Worm (Caenorhabditis elegans): ENCODE results near the gene swm-1.

Gene swm-1

ce11 chrV:9030248-9030647 lies 24.4 kb downstream of the swm-1 start, which contains the start of gene C25E10.5:
Gene C25E10.5 (plus strand): TSS chrV:9030548.
- TF ChIP-seq elt-1 (tag; optimal IDR thresholded peaks at IDR 0.05; ENCODE audit: borderline replicate concordance, insufficient read depth) (no peak), lsy-2 (tag; optimal IDR thresholded peaks at IDR 0.05) (no peak), ceh-39 (tag; optimal IDR thresholded peaks at IDR 0.05) (no peak), unc-120 (tag; optimal IDR thresholded peaks at IDR 0.05; ENCODE audit: poor library complexity, severe bottlenecking) (no peak), nhr-76 (tag; optimal IDR thresholded peaks at IDR 0.05) (no peak), lin-32 (GFP tag; optimal IDR thresholded peaks at IDR 0.05) (no peak), flh-1 (GFP tag; optimal IDR thresholded peaks at IDR 0.05) (no peak), elt-3 (tag; optimal IDR thresholded peaks at IDR 0.05) (no peak), unc-39 (tag; optimal IDR thresholded peaks at IDR 0.05) (no peak), mep-1 (tag; optimal IDR thresholded peaks at IDR 0.05) (no peak), ces-1 (GFP tag; optimal IDR thresholded peaks at IDR 0.05) (no peak), M03D4.4 (tag; optimal IDR thresholded peaks at IDR 0.05) (no peak), ceh-43 (GFP tag; optimal IDR thresholded peaks at IDR 0.05) (no peak), mls-2 (tag; optimal IDR thresholded peaks at IDR 0.05) (no peak), tbx-8 (GFP tag; optimal IDR thresholded peaks at IDR 0.05) (no peak), pha-4 (tag; optimal IDR thresholded peaks at IDR 0.05) (no peak), bed-3 (GFP tag; optimal IDR thresholded peaks at IDR 0.05) (no peak), nhr-12 (tag; optimal IDR thresholded peaks at IDR 0.05) (no peak)

ce11 chrV:9024713-9025112 lies 30.0 kb downstream of the swm-1 start, which contains the start of gene bus-1:
Gene bus-1 (minus strand): TSS chrV:9024813.
- TF ChIP-seq unc-62 (GFP tag; optimal IDR thresholded peaks at IDR 0.05) (no peak), snpc-4 (tag; optimal IDR thresholded peaks at IDR 0.05) (no peak), unc-120 (tag; optimal IDR thresholded peaks at IDR 0.05; ENCODE audit: poor library complexity, severe bottlenecking) (no peak), zip-8 (tag; optimal IDR thresholded peaks at IDR 0.05) (no peak), nhr-237 (tag; optimal IDR thresholded peaks at IDR 0.05) (no peak), mep-1 (tag; optimal IDR thresholded peaks at IDR 0.05) (no peak), blmp-1 (tag; optimal IDR thresholded peaks at IDR 0.05) (no peak), hlh-1 (tag; optimal IDR thresholded peaks at IDR 0.05) (no peak), pha-4 (tag; optimal IDR thresholded peaks at IDR 0.05) (no peak), nhr-12 (tag; optimal IDR thresholded peaks at IDR 0.05) (no peak), ceh-83 (GFP tag; optimal IDR thresholded peaks at IDR 0.05) (no peak), nhr-76 (tag; optimal IDR thresholded peaks at IDR 0.05) (no peak), ham-2 (GFP tag; optimal IDR thresholded peaks at IDR 0.05) (no peak), elt-1 (tag; optimal IDR thresholded peaks at IDR 0.05; ENCODE audit: borderline replicate concordance, insufficient read depth) (no peak), cnd-1 (tag; optimal IDR thresholded peaks at IDR 0.05) (no peak), drap-1 (GFP tag; optimal IDR thresholded peaks at IDR 0.05) (no peak), ceh-39 (tag; optimal IDR thresholded peaks at IDR 0.05) (no peak)

ce11 chrV:9022078-9022477 lies 32.6 kb downstream of the swm-1 start, which contains the start of gene oac-41:
Gene oac-41 (minus strand): TSS chrV:9022178.
- TF ChIP-seq sem-2 (GFP tag; optimal IDR thresholded peaks at IDR 0.05) (no peak), mab-5 (tag; optimal IDR thresholded peaks at IDR 0.05) (no peak), snpc-4 (tag; optimal IDR thresholded peaks at IDR 0.05) (no peak), elt-3 (tag; optimal IDR thresholded peaks at IDR 0.05) (no peak), blmp-1 (tag; optimal IDR thresholded peaks at IDR 0.05) (no peak), nhr-28 (tag; optimal IDR thresholded peaks at IDR 0.05) (no peak), elt-1 (tag; optimal IDR thresholded peaks at IDR 0.05; ENCODE audit: borderline replicate concordance, insufficient read depth) (no peak), lin-32 (GFP tag; optimal IDR thresholded peaks at IDR 0.05) (no peak), ceh-43 (GFP tag; optimal IDR thresholded peaks at IDR 0.05) (no peak), drap-1 (GFP tag; optimal IDR thresholded peaks at IDR 0.05) (no peak), tbx-8 (GFP tag; optimal IDR thresholded peaks at IDR 0.05) (no peak), ceh-39 (tag; optimal IDR thresholded peaks at IDR 0.05) (no peak), lsy-2 (tag; optimal IDR thresholded peaks at IDR 0.05) (no peak), unc-120 (tag; optimal IDR thresholded peaks at IDR 0.05; ENCODE audit: poor library complexity, severe bottlenecking) (no peak), flh-1 (GFP tag; optimal IDR thresholded peaks at IDR 0.05) (no peak), nhr-12 (tag; optimal IDR thresholded peaks at IDR 0.05) (no peak), bed-3 (GFP tag; optimal IDR thresholded peaks at IDR 0.05) (no peak), ham-2 (GFP tag; optimal IDR thresholded peaks at IDR 0.05) (no peak)

ce11 chrV:9018871-9019270 lies 35.8 kb downstream of the swm-1 start:
- TF ChIP-seq mep-1 (tag; optimal IDR thresholded peaks at IDR 0.05) = no peak
- no peak for TF ChIP-seq hlh-1 (tag; optimal IDR thresholded peaks at IDR 0.05)
- TF ChIP-seq ces-1 (GFP tag; optimal IDR thresholded peaks at IDR 0.05) = no peak
- TF ChIP-seq sem-2 (GFP tag; optimal IDR thresholded peaks at IDR 0.05) = no peak
- TF ChIP-seq lin-13 (tag; optimal IDR thresholded peaks at IDR 0.05) = no peak
- no peak for TF ChIP-seq bed-3 (GFP tag; optimal IDR thresholded peaks at IDR 0.05)
- TF ChIP-seq lin-32 (GFP tag; optimal IDR thresholded peaks at IDR 0.05) = no peak
- no peak for TF ChIP-seq blmp-1 (tag; optimal IDR thresholded peaks at IDR 0.05)
- no peak for TF ChIP-seq M03D4.4 (tag; optimal IDR thresholded peaks at IDR 0.05)
- no peak for TF ChIP-seq nhr-28 (tag; optimal IDR thresholded peaks at IDR 0.05)
- no peak for TF ChIP-seq tbx-8 (GFP tag; optimal IDR thresholded peaks at IDR 0.05)
- TF ChIP-seq nhr-2 (tag; optimal IDR thresholded peaks at IDR 0.05) = no peak
- no peak for TF ChIP-seq nhr-76 (tag; optimal IDR thresholded peaks at IDR 0.05)
- no peak for TF ChIP-seq flh-1 (GFP tag; optimal IDR thresholded peaks at IDR 0.05)
- no peak for TF ChIP-seq pha-4 (tag; optimal IDR thresholded peaks at IDR 0.05)
- no peak for TF ChIP-seq elt-1 (tag; optimal IDR thresholded peaks at IDR 0.05; ENCODE audit: borderline replicate concordance, insufficient read depth)
- TF ChIP-seq mab-5 (tag; optimal IDR thresholded peaks at IDR 0.05) = no peak
- no peak for TF ChIP-seq snpc-4 (tag; optimal IDR thresholded peaks at IDR 0.05)

Data from whole organism, mixed stage, embryonic.